Fruit fly (Drosophila melanogaster): Measurements from ENCODE around the gene CG17129.

DNA sequence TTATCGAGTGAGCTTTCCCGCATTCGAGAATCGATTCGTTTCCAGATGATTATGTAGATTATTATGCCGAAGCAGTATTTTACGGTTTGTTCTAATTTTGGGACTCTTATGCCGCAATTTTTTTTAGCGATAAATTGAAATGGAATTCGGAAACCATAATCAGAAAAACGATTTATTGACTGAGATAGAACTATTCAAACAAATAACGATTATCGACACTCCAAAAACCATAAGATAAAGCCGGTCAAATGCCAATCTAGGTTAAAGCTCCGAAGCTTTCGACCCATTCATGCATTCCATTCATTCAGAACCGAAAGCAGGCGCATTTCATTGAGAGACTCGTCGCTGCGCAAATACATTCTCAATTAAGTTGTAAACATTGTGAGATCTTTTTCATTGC lies 32.6 kb downstream of the CG17129 start:
- TF ChIP-seq CG8301 (tag; optimal IDR thresholded peaks at IDR 0.05) (no peak), CG14655 (GFP tag; optimal IDR thresholded peaks at IDR 0.05) (no peak), CG8159 (tag; optimal IDR thresholded peaks at IDR 0.05) (no peak), Pif1A (GFP tag; optimal IDR thresholded peaks at IDR 0.05) (no peak), rn (GFP tag; IDR thresholded peaks at IDR 0.05) (no peak), Pif1B (GFP tag; optimal IDR thresholded peaks at IDR 0.05) (no peak), fd96Ca (GFP tag; IDR thresholded peaks at IDR 0.05) (no peak), CG12605 (GFP tag; IDR thresholded peaks at IDR 0.05) (no peak)
